Worm (Caenorhabditis elegans) whole organism, L4 larva: ENCODE measurements around the gene sdz-28.
A peak's percentile ranks its signal among the peaks of the same experiment; 100 is the strongest.

Experiments
- T26A8.4 ChIP-seq: fragments of 200-800 bp; sonication (Bioruptor generic); IDR thresholded peaks from 2 replicates; pipeline ENCODE4 v1.3.6; 2022; ENCODE audit warnings: missing genetic modification characterization, missing compliant biosample characterization
- Y5F2A.4 ChIP-seq: fragments of 200-800 bp; sonication (Bioruptor generic); optimal IDR thresholded peaks from 2 replicates; lab custom pipeline; 2018; ENCODE audit warnings: mild to moderate bottlenecking, missing genetic modification characterization, missing compliant biosample characterization
- aha-1 ChIP-seq: fragments of 150-350 bp; peaks from one replicate; lab custom pipeline; 2014; ENCODE audit warnings: missing biosample characterization, missing genetic modification characterization
- daf-8 ChIP-seq: fragments of 200-800 bp; sonication (Bioruptor generic); IDR thresholded peaks from 2 replicates; pipeline ENCODE4 v1.3.6; 2022; ENCODE audit warnings: missing genetic modification characterization, missing compliant biosample characterization
- dmd-9 ChIP-seq: fragments of 200-800 bp; sonication (Bioruptor generic); IDR thresholded peaks from 2 replicates; pipeline ENCODE4 v1.3.6; 2022; ENCODE audit warnings: missing genetic modification reagents, missing genetic modification characterization, missing compliant biosample characterization
- dve-1 ChIP-seq: sonication (generic microtip); optimal IDR thresholded peaks from 2 replicates; lab custom pipeline; 2017; ENCODE audit warnings: antibody characterized with exemption, mild to moderate bottlenecking, missing genetic modification characterization, missing compliant biosample characterization; ENCODE audit not compliant: insufficient read depth
- lin-38 ChIP-seq: fragments of 200-800 bp; sonication (Bioruptor generic); IDR thresholded peaks from 2 replicates; pipeline ENCODE4 v1.3.6; 2022; ENCODE audit warnings: missing genetic modification reagents, missing genetic modification characterization, missing compliant biosample characterization

Gene sdz-28

ce11 chrII:2177735-2178134, 46.9 kb downstream of the sdz-28 start:
- TF ChIP-seq dmd-9 (GFP tag; lab: Robert Waterston, UW) = no peak
- TF ChIP-seq lin-38 (GFP tag; lab: Robert Waterston, UW) = no peak
- peak; percentile 92 for TF ChIP-seq aha-1 (tag; lab: Kevin White, UChicago)
- TF ChIP-seq dve-1 = no peak
- TF ChIP-seq Y5F2A.4 (GFP tag; lab: Kevin White, UChicago) = no peak
- no peak for TF ChIP-seq T26A8.4 (GFP tag; lab: Robert Waterston, UW)
- no peak for TF ChIP-seq daf-8 (GFP tag; lab: Robert Waterston, UW)
